Worm (Caenorhabditis elegans) whole organism, young adult: ENCODE results near the gene prdm-14.
"Not testable (repeated sequence)": the region's sequence is repeated elsewhere in the genome, so short reads cannot be mapped to it uniquely, and the experiment has no call there.

Experiments
- B0019.2 ChIP-seq: fragments of 200-800 bp; sonication (Bioruptor generic); conservative IDR thresholded peaks from 2 replicates; pipeline ENCODE4 v1.3.6; 2022; ENCODE audit warnings: missing genetic modification reagents, missing genetic modification characterization, missing compliant biosample characterization
- B0261.1 ChIP-seq: sonication (generic microtip); optimal IDR thresholded peaks from 2 replicates; lab custom pipeline; 2016; ENCODE audit warnings: mild to moderate bottlenecking, missing genetic modification characterization, moderate library complexity, missing compliant biosample characterization
- D2030.7 ChIP-seq: fragments of 200-800 bp; sonication (Bioruptor generic); IDR thresholded peaks from 2 replicates; pipeline ENCODE4 v1.3.6; 2022; ENCODE audit warnings: missing genetic modification reagents, missing genetic modification characterization, missing compliant biosample characterization
- F23B12.7 ChIP-seq: sonication (generic microtip); optimal IDR thresholded peaks from 2 replicates; lab custom pipeline; 2017; ENCODE audit warnings: missing genetic modification characterization, mild to moderate bottlenecking, missing compliant biosample characterization, antibody characterized with exemption, moderate library complexity; ENCODE audit not compliant: insufficient read depth
- F37B4.10 ChIP-seq: fragments of 200-800 bp; sonication (Bioruptor generic); IDR thresholded peaks from 2 replicates; pipeline ENCODE4 v1.3.6; 2022; ENCODE audit warnings: missing genetic modification characterization, missing compliant biosample characterization
- F49E8.2 ChIP-seq: sonication (generic microtip); optimal IDR thresholded peaks from 3 replicates; lab custom pipeline; 2017; ENCODE audit warnings: missing genetic modification characterization, mild to moderate bottlenecking, missing compliant biosample characterization, antibody characterized with exemption, moderate library complexity; ENCODE audit not compliant: insufficient read depth
- F57A8.1 ChIP-seq: fragments of 200-800 bp; sonication (Bioruptor generic); optimal IDR thresholded peaks from 2 replicates; lab custom pipeline; 2018; ENCODE audit warnings: mild to moderate bottlenecking, missing genetic modification characterization, moderate library complexity, missing compliant biosample characterization
- T07F8.4 ChIP-seq: sonication (generic microtip); optimal IDR thresholded peaks from 2 replicates; lab custom pipeline; 2016; ENCODE audit warnings: mild to moderate bottlenecking, missing genetic modification characterization, moderate library complexity, missing compliant biosample characterization
- Y53F4B.3 ChIP-seq: fragments of 200-800 bp; sonication (Bioruptor generic); IDR thresholded peaks from 2 replicates; pipeline ENCODE4 v1.3.6; 2022; ENCODE audit warnings: missing genetic modification reagents, missing genetic modification characterization, missing compliant biosample characterization
- Y56A3A.18 ChIP-seq: fragments of 200-800 bp; sonication (Bioruptor generic); IDR thresholded peaks from 2 replicates; pipeline ENCODE4 v1.3.6; 2022; ENCODE audit warnings: missing genetic modification reagents, missing genetic modification characterization, missing compliant biosample characterization
- Y67H2A.10 ChIP-seq: fragments of 200-800 bp; sonication (Bioruptor generic); conservative IDR thresholded peaks from 2 replicates; pipeline ENCODE4 v1.3.6; 2022; ENCODE audit warnings: missing genetic modification reagents, missing genetic modification characterization, missing compliant biosample characterization
- ZK185.1 ChIP-seq: sonication (generic microtip); optimal IDR thresholded peaks from 2 replicates; lab custom pipeline; 2016; ENCODE audit warnings: mild to moderate bottlenecking, missing genetic modification characterization, missing compliant biosample characterization; ENCODE audit not compliant: poor library complexity, severe bottlenecking
- ama-1 ChIP-seq, 3 experiments: fragments of 150-350 bp in 1 of 3; sonication (generic microtip) in 2 of 3; optimal IDR thresholded peaks; 2 replicates each; lab custom pipeline; 2014 to 2018; ENCODE audit warnings: missing biosample characterization in 2 of 3, missing genetic modification characterization in 2 of 3, missing genetic modification reagents in 2 of 3
- aptf-2 ChIP-seq: fragments of 200-800 bp; sonication (Bioruptor generic); conservative IDR thresholded peaks from 2 replicates; pipeline ENCODE4 v1.3.6; 2022; ENCODE audit warnings: missing genetic modification reagents, missing genetic modification characterization, missing compliant biosample characterization
- athp-1 ChIP-seq: sonication (generic microtip); optimal IDR thresholded peaks from 2 replicates; lab custom pipeline; 2017; ENCODE audit warnings: mild to moderate bottlenecking, missing genetic modification characterization, missing compliant biosample characterization
- attf-6 ChIP-seq: fragments of 200-800 bp; sonication (Bioruptor generic); IDR thresholded peaks from 2 replicates; pipeline ENCODE4 v1.3.6; 2022; ENCODE audit warnings: missing genetic modification reagents, missing genetic modification characterization, missing compliant biosample characterization
- bed-1 ChIP-seq: fragments of 200-800 bp; sonication (Bioruptor generic); IDR thresholded peaks from 2 replicates; pipeline ENCODE4 v1.3.6; 2022; ENCODE audit warnings: missing genetic modification reagents, missing genetic modification characterization, missing compliant biosample characterization
- bed-2 ChIP-seq: fragments of 200-800 bp; sonication (Bioruptor generic); IDR thresholded peaks from 2 replicates; pipeline ENCODE4 v1.3.6; 2022; ENCODE audit warnings: missing genetic modification reagents, missing genetic modification characterization, missing compliant biosample characterization
- ccch-3 ChIP-seq: fragments of 200-800 bp; sonication (Bioruptor generic); optimal IDR thresholded peaks from 2 replicates; lab custom pipeline; 2018; ENCODE audit warnings: mild to moderate bottlenecking, missing genetic modification characterization, missing compliant biosample characterization
- ceh-58 ChIP-seq: fragments of 200-800 bp; sonication (Bioruptor generic); IDR thresholded peaks from 2 replicates; pipeline ENCODE4 v1.3.6; 2022; ENCODE audit warnings: missing genetic modification characterization, missing compliant biosample characterization
- die-1 ChIP-seq: sonication (generic microtip); optimal IDR thresholded peaks from 2 replicates; lab custom pipeline; 2016; ENCODE audit warnings: missing genotype, mild to moderate bottlenecking, missing genetic modification characterization, missing compliant biosample characterization
- dpff-1 ChIP-seq: sonication (generic microtip); optimal IDR thresholded peaks from 2 replicates; lab custom pipeline; 2017; ENCODE audit warnings: mild to moderate bottlenecking, missing genetic modification characterization, missing compliant biosample characterization
- egrh-3 ChIP-seq: fragments of 200-800 bp; sonication (Bioruptor generic); IDR thresholded peaks from 2 replicates; pipeline ENCODE4 v1.3.6; 2022; ENCODE audit warnings: missing genetic modification reagents, missing genetic modification characterization, missing compliant biosample characterization
- ekl-4 ChIP-seq: fragments of 200-800 bp; sonication (Bioruptor generic); IDR thresholded peaks from 2 replicates; pipeline ENCODE4 v1.3.6; 2022; ENCODE audit warnings: missing genetic modification reagents, missing genetic modification characterization, missing compliant biosample characterization
- hmg-1.2 ChIP-seq: fragments of 200-800 bp; sonication (Bioruptor generic); IDR thresholded peaks from 2 replicates; pipeline ENCODE4 v1.3.6; 2022; ENCODE audit warnings: missing genetic modification reagents, missing genetic modification characterization, missing compliant biosample characterization
- lin-26 ChIP-seq: fragments of 200-800 bp; sonication (Bioruptor generic); IDR thresholded peaks from 2 replicates; pipeline ENCODE4 v1.3.6; 2022; ENCODE audit warnings: missing genetic modification reagents, missing genetic modification characterization, missing compliant biosample characterization
- lin-54 ChIP-seq: fragments of 200-800 bp; sonication (Bioruptor generic); optimal IDR thresholded peaks from 2 replicates; lab custom pipeline; 2018; ENCODE audit warnings: mild to moderate bottlenecking, missing genetic modification characterization, missing compliant biosample characterization
- madf-3 ChIP-seq: fragments of 200-800 bp; sonication (Bioruptor generic); IDR thresholded peaks from 2 replicates; pipeline ENCODE4 v1.3.6; 2022; ENCODE audit warnings: missing genetic modification reagents, missing genetic modification characterization, missing compliant biosample characterization
- madf-6 ChIP-seq: fragments of 200-800 bp; sonication (Bioruptor generic); IDR thresholded peaks from 2 replicates; pipeline ENCODE4 v1.3.6; 2022; ENCODE audit warnings: missing genetic modification reagents, missing genetic modification characterization, missing compliant biosample characterization
- mcd-1 ChIP-seq: fragments of 200-800 bp; sonication (Bioruptor generic); IDR thresholded peaks from 2 replicates; pipeline ENCODE4 v1.3.6; 2022; ENCODE audit warnings: missing genetic modification reagents, missing genetic modification characterization, missing compliant biosample characterization
- mes-4 ChIP-seq: sonication (generic microtip); optimal IDR thresholded peaks from 2 replicates; lab custom pipeline; 2016; ENCODE audit warnings: missing genotype, missing genetic modification characterization, missing compliant biosample characterization
- mxl-1 ChIP-seq: sonication (generic microtip); optimal IDR thresholded peaks from 2 replicates; lab custom pipeline; 2016; ENCODE audit warnings: missing genetic modification characterization, missing compliant biosample characterization
- nfyb-1 ChIP-seq: fragments of 200-800 bp; sonication (Bioruptor generic); IDR thresholded peaks from 2 replicates; pipeline ENCODE4 v1.3.6; 2022; ENCODE audit warnings: missing genetic modification reagents, missing genetic modification characterization, missing compliant biosample characterization
- nhr-120 ChIP-seq: fragments of 200-800 bp; sonication (Bioruptor generic); IDR thresholded peaks from 2 replicates; pipeline ENCODE4 v1.3.6; 2022; ENCODE audit warnings: missing genetic modification characterization, missing compliant biosample characterization
- nhr-90 ChIP-seq: sonication (generic microtip); optimal IDR thresholded peaks from 2 replicates; lab custom pipeline; 2016; ENCODE audit warnings: missing genotype, mild to moderate bottlenecking, missing genetic modification characterization, missing compliant biosample characterization
- pbrm-1 ChIP-seq: fragments of 200-800 bp; sonication (Bioruptor generic); IDR thresholded peaks from 2 replicates; pipeline ENCODE4 v1.3.6; 2022; ENCODE audit warnings: missing genetic modification reagents, missing genetic modification characterization, missing compliant biosample characterization
- rcor-1 ChIP-seq: fragments of 200-800 bp; sonication (Bioruptor generic); IDR thresholded peaks from 2 replicates; pipeline ENCODE4 v1.3.6; 2022; ENCODE audit warnings: missing genetic modification reagents, missing genetic modification characterization, missing compliant biosample characterization
- rec-8 ChIP-seq, 2 experiments: sonication (generic microtip); optimal IDR thresholded peaks; 2 replicates each; lab custom pipeline; 2016; ENCODE audit warnings: mild to moderate bottlenecking in 2 of 2, missing genetic modification characterization in 2 of 2, missing genetic modification reagents in 2 of 2, missing genotype in 2 of 2, missing biosample characterization in 1 of 2, missing compliant biosample characterization in 1 of 2, moderate library complexity in 1 of 2
- rpc-1 ChIP-seq, 2 experiments: fragments of 150-350 bp in 1 of 2; sonication (generic microtip) in 1 of 2; optimal IDR thresholded peaks; 2 replicates each; lab custom pipeline; 2014 to 2018; ENCODE audit warnings: missing biosample characterization in 1 of 2, missing genetic modification characterization in 1 of 2, missing genetic modification reagents in 1 of 2, missing genotype in 1 of 2
- sdz-38 ChIP-seq: sonication (generic microtip); optimal IDR thresholded peaks from 2 replicates; lab custom pipeline; 2016; ENCODE audit warnings: missing genotype, missing genetic modification characterization, missing compliant biosample characterization
- snpc-3.4 ChIP-seq: sonication (generic microtip); optimal IDR thresholded peaks from 2 replicates; lab custom pipeline; 2017; ENCODE audit warnings: missing genetic modification characterization, mild to moderate bottlenecking, missing compliant biosample characterization, antibody characterized with exemption, moderate library complexity, missing genotype, missing genetic modification reagents
- tbp1 ChIP-seq: fragments of 200-800 bp; sonication (Bioruptor generic); optimal IDR thresholded peaks from 2 replicates; lab custom pipeline; 2018; ENCODE audit warnings: mild to moderate bottlenecking, missing genetic modification characterization, missing compliant biosample characterization
- zim-3 ChIP-seq: sonication (generic microtip); optimal IDR thresholded peaks from 2 replicates; lab custom pipeline; 2017; ENCODE audit warnings: mild to moderate bottlenecking, missing genetic modification characterization, moderate library complexity, missing compliant biosample characterization
- ztf-18 ChIP-seq: sonication (generic microtip); optimal IDR thresholded peaks from 2 replicates; lab custom pipeline; 2016; ENCODE audit warnings: missing genotype, mild to moderate bottlenecking, missing genetic modification characterization, missing compliant biosample characterization
- ztf-25 ChIP-seq: fragments of 200-800 bp; sonication (Bioruptor generic); IDR thresholded peaks from 2 replicates; pipeline ENCODE4 v1.3.6; 2022; ENCODE audit warnings: missing genetic modification reagents, missing genetic modification characterization, missing compliant biosample characterization
- ztf-26 ChIP-seq: sonication (generic microtip); optimal IDR thresholded peaks from 2 replicates; lab custom pipeline; 2017; ENCODE audit warnings: missing genetic modification characterization, missing compliant biosample characterization
- ztf-28 ChIP-seq: fragments of 200-800 bp; sonication (Bioruptor generic); IDR thresholded peaks from 2 replicates; pipeline ENCODE4 v1.3.6; 2022; ENCODE audit warnings: missing genetic modification reagents, missing genetic modification characterization, missing compliant biosample characterization

Gene prdm-14

DNA sequence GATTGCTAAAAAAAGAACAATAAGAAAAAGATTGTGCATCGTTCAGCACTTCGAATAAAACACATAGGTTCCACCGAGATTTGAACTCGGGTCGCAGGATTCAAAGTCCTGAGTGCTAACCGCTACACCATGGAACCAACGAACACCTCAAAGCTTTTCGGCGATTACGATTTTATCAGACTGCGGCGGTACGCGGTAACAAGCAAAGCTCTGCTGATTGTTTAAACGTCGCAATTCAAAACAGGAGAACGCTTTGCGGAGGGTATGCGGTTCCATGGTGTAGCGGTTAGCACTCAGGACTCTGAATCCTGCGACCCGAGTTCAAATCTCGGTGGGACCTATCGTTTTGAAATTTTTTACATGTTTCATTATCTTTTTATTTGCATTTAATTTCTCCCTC, 44.5 kb downstream of the prdm-14 start:
- TF ChIP-seq F23B12.7 (tag; lab: Kevin White, UChicago), result peak; percentile 12
- 0 out of 2 replicates have a peak, but pooled peaks have one; percentile 58 for TF ChIP-seq attf-6 (GFP tag; lab: Robert Waterston, UW)
- peak; percentile 27 for TF ChIP-seq ztf-18 (tag; lab: Kevin White, UChicago)
- TF ChIP-seq rpc-1 (optimal IDR thresholded peaks at IDR 0.05; lab: Kevin White, UChicago), result peak; percentile 78
- TF ChIP-seq rpc-1 (tag; optimal IDR thresholded peaks at IDR 0.05; lab: Kevin White, UChicago), result peak; percentile 82
- 0 out of 2 replicates have a peak, but pooled peaks have one; percentile 34 for TF ChIP-seq madf-6 (GFP tag; lab: Robert Waterston, UW)
- TF ChIP-seq tbp1, result peak; percentile 87
- not testable (repeated sequence) for TF ChIP-seq ama-1 (optimal IDR thresholded peaks at IDR 0.05; lab: Kevin White, UChicago)
- TF ChIP-seq ama-1 (GFP tag; optimal IDR thresholded peaks at IDR 0.05; lab: Kevin White, UChicago), result peak in 1 of 2 experiments; percentile 34
- peak; percentile 64; the same call in 1 of the 2 replicates for TF ChIP-seq nfyb-1
- TF ChIP-seq D2030.7 (GFP tag; lab: Robert Waterston, UW), result 0 out of 2 replicates have a peak, but pooled peaks have one; percentile 39
- 0 out of 2 replicates have a peak, but pooled peaks have one; percentile 12 for TF ChIP-seq madf-3
- TF ChIP-seq lin-54 (GFP tag; lab: Kevin White, UChicago), result peak; percentile 5
- peak; percentile 17 for TF ChIP-seq mxl-1 (tag; lab: Kevin White, UChicago)
- TF ChIP-seq T07F8.4 (tag; lab: Kevin White, UChicago), result peak; percentile 26
- TF ChIP-seq ekl-4 (GFP tag; lab: Robert Waterston, UW), result peak; percentile 47; the same call in 1 of the 2 replicates
- TF ChIP-seq rec-8 (tag; optimal IDR thresholded peaks at IDR 0.05; lab: Kevin White, UChicago), result peak in 1 of 2 experiments; percentile 44
- TF ChIP-seq rcor-1 (GFP tag; lab: Robert Waterston, UW), result peak; percentile 6; the same call in 1 of the 2 replicates
- TF ChIP-seq die-1 (tag; lab: Kevin White, UChicago), result peak; percentile 58
- peak; percentile 65 for TF ChIP-seq hmg-1.2 (GFP tag; lab: Robert Waterston, UW)
- 0 out of 2 replicates have a peak, but pooled peaks have one; percentile 28 for TF ChIP-seq ztf-28 (GFP tag; lab: Robert Waterston, UW)
- TF ChIP-seq mcd-1 (GFP tag; lab: Robert Waterston, UW), result peak; percentile 32; the same call in 1 of the 2 replicates
- TF ChIP-seq athp-1 (tag; lab: Kevin White, UChicago), result peak; percentile 2
- TF ChIP-seq B0261.1, result peak; percentile 82
- TF ChIP-seq F37B4.10, result 0 out of 2 replicates have a peak, but pooled peaks have one; percentile 84
- TF ChIP-seq snpc-3.4 (tag; lab: Kevin White, UChicago), result peak; percentile 68
- TF ChIP-seq lin-26 (GFP tag; lab: Robert Waterston, UW), result peak; percentile 74; the same call in 1 of the 2 replicates
- TF ChIP-seq ZK185.1 (tag; lab: Kevin White, UChicago), result peak; percentile 15
- peak; percentile 62; the same call in 1 of the 2 replicates for TF ChIP-seq Y56A3A.18
- peak; percentile 55 for TF ChIP-seq mes-4 (tag; lab: Kevin White, UChicago)
- TF ChIP-seq nhr-120 (GFP tag; lab: Robert Waterston, UW), result 0 out of 2 replicates have a peak, but pooled peaks have one; percentile 63
- peak; percentile 16 for TF ChIP-seq nhr-90 (tag; lab: Kevin White, UChicago)
- TF ChIP-seq F49E8.2 (tag; lab: Kevin White, UChicago), result peak; percentile 39
- peak; percentile 40 for TF ChIP-seq pbrm-1
- TF ChIP-seq ztf-25 (GFP tag; lab: Robert Waterston, UW), result peak; percentile 8; the same call in 1 of the 2 replicates
- peak; percentile 15; the same call in 1 of the 2 replicates for TF ChIP-seq egrh-3

DNA sequence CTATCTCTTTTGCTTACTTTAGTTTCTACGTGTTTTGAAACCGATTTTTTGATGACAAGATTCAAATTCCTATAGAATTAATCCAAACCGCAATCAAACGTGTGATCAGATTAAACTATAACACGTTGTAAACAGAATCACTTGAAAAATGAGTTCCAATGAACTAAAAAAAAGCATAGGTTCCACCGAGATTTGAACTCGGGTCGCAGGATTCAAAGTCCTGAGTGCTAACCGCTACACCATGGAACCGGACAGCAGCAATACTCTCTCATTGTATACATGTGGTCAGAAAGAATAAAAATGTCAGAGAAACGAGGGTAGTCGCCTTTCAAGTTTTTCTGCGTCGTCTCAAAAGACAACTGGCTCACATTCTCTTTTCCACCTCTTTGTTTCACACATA, 45.4 kb downstream of the prdm-14 start:
- TF ChIP-seq aptf-2 (GFP tag; lab: Robert Waterston, UW) (no peak), ceh-58 (GFP tag; lab: Robert Waterston, UW) (no peak), dpff-1 (tag; lab: Kevin White, UChicago) (peak; percentile 60), bed-2 (GFP tag; lab: Robert Waterston, UW) (no peak), ccch-3 (GFP tag; lab: Kevin White, UChicago) (peak; percentile 35), B0019.2 (GFP tag; lab: Robert Waterston, UW) (0 out of 2 replicates have a peak, but pooled peaks have one; percentile 19), sdz-38 (tag; lab: Kevin White, UChicago) (peak; percentile 17), ztf-26 (tag; lab: Kevin White, UChicago) (peak; percentile 45), ztf-18 (tag; lab: Kevin White, UChicago) (peak; percentile 66), Y53F4B.3 (GFP tag; lab: Robert Waterston, UW) (no peak), bed-1 (GFP tag; lab: Robert Waterston, UW) (no peak), Y67H2A.10 (GFP tag; lab: Robert Waterston, UW) (no peak), zim-3 (tag; lab: Kevin White, UChicago) (peak; percentile 76), F57A8.1 (GFP tag; lab: Kevin White, UChicago) (no peak)
